Fruit fly (Drosophila melanogaster): ENCODE data around the gene jub.

jub gene

dm6 chrX:13819682-13820081, 10.4 kb downstream of the jub start (continued):
- TF ChIP-seq pb (GFP tag; optimal IDR thresholded peaks at IDR 0.05) (no peak), sens (GFP tag) (peak; percentile 9), CG10979 (tag; optimal IDR thresholded peaks at IDR 0.05) (no peak), CG3163 (GFP tag; optimal IDR thresholded peaks at IDR 0.05) (no peak), Dad (GFP tag; optimal IDR thresholded peaks at IDR 0.05) (no peak), Bgb (GFP tag; IDR thresholded peaks at IDR 0.05; ENCODE audit: partially characterized antibody) (no peak), Elba2 (GFP tag; optimal IDR thresholded peaks at IDR 0.05) (no peak), kni (GFP tag; optimal IDR thresholded peaks at IDR 0.05) (peak; percentile 5), Blimp-1 (GFP tag; optimal IDR thresholded peaks at IDR 0.05) (peak; percentile 97)

- TF ChIP-seq hth (optimal IDR thresholded peaks at IDR 0.05) (no peak), CG13287 (GFP tag; IDR thresholded peaks at IDR 0.05; ENCODE audit: partially characterized antibody) (no peak), CG13296 (GFP tag; optimal IDR thresholded peaks at IDR 0.05) (no peak), dimm (GFP tag; IDR thresholded peaks at IDR 0.05) (no peak), crp (GFP tag; optimal IDR thresholded peaks at IDR 0.05) (no peak), ranshi (GFP tag; IDR thresholded peaks at IDR 0.05) (no peak), ato (GFP tag; IDR thresholded peaks at IDR 0.05; ENCODE audit: partially characterized antibody) (no peak), Taf1 (GFP tag; IDR thresholded peaks at IDR 0.05) (no peak), CG8089 (GFP tag; optimal IDR thresholded peaks at IDR 0.05) (no peak), dmrt99B (tag; optimal IDR thresholded peaks at IDR 0.05) (no peak), org-1 (GFP tag; optimal IDR thresholded peaks at IDR 0.05) (no peak), ATbp (GFP tag; optimal IDR thresholded peaks at IDR 0.05) (no peak), gsb (GFP tag; IDR thresholded peaks at IDR 0.05) (no peak), Adf1 (GFP tag; IDR thresholded peaks at IDR 0.05) (no peak), CG8944 (GFP tag; optimal IDR thresholded peaks at IDR 0.05) (no peak), CG32767 (GFP tag; IDR thresholded peaks at IDR 0.05) (no peak), CG10959 (GFP tag; IDR thresholded peaks at IDR 0.05) (no peak), CG10274 (GFP tag; optimal IDR thresholded peaks at IDR 0.05) (no peak)
Observed at dm6 chrX:13818841-13819240, 11.3 kb downstream of the jub start.

- no peak for TF ChIP-seq CG14965 (GFP tag; optimal IDR thresholded peaks at IDR 0.05; ENCODE audit: borderline replicate concordance)
- TF ChIP-seq dysf (GFP tag; IDR thresholded peaks at IDR 0.05), result no peak
- no peak for TF ChIP-seq ham (GFP tag; IDR thresholded peaks at IDR 0.05)
- TF ChIP-seq Deaf1 (tag; optimal IDR thresholded peaks at IDR 0.05), result no peak
- no peak for TF ChIP-seq E2f2 (GFP tag; IDR thresholded peaks at IDR 0.05)
- no peak for TF ChIP-seq CG3281 (GFP tag; optimal IDR thresholded peaks at IDR 0.05)
- peak; percentile 38; the same call in 1 of the 2 replicates for TF ChIP-seq GATAe (GFP tag; conservative IDR thresholded peaks at IDR 0.05)
- no peak for TF ChIP-seq Mad (GFP tag; optimal IDR thresholded peaks at IDR 0.05)
- TF ChIP-seq Oaz (GFP tag; IDR thresholded peaks at IDR 0.05), result no peak
- no peak for TF ChIP-seq CG8089 (GFP tag; optimal IDR thresholded peaks at IDR 0.05)
- TF ChIP-seq Atf3 (GFP tag; optimal IDR thresholded peaks at IDR 0.05), result no peak
- no peak for TF ChIP-seq Six4 (GFP tag; optimal IDR thresholded peaks at IDR 0.05)
- TF ChIP-seq CG8478 (optimal IDR thresholded peaks at IDR 0.05), result no peak
- TF ChIP-seq Dfd (GFP tag; optimal IDR thresholded peaks at IDR 0.05), result no peak
- no peak for TF ChIP-seq CG6791 (GFP tag; IDR thresholded peaks at IDR 0.05; ENCODE audit: partially characterized antibody)
- TF ChIP-seq Elba2 (GFP tag; optimal IDR thresholded peaks at IDR 0.05), result no peak
- no peak for TF ChIP-seq CG5180 (GFP tag; optimal IDR thresholded peaks at IDR 0.05)
- no peak for TF ChIP-seq CG11085 (GFP tag; IDR thresholded peaks at IDR 0.05)
- TF ChIP-seq aop (GFP tag; IDR thresholded peaks at IDR 0.05), result no peak
- no peak for TF ChIP-seq Dip3 (GFP tag; optimal IDR thresholded peaks at IDR 0.05)
- TF ChIP-seq lilli (GFP tag; optimal IDR thresholded peaks at IDR 0.05), result no peak
- no peak for TF ChIP-seq CG11696 (GFP tag; IDR thresholded peaks at IDR 0.05)
- no peak for TF ChIP-seq CG2116 (GFP tag; optimal IDR thresholded peaks at IDR 0.05)
- peak in 1 of 2 experiments; percentile 57 for TF ChIP-seq Pdp1 (GFP tag; optimal IDR thresholded peaks at IDR 0.05)
- TF ChIP-seq CG11093 (GFP tag; IDR thresholded peaks at IDR 0.05), result no peak
- no peak for TF ChIP-seq Hr3 (GFP tag; optimal IDR thresholded peaks at IDR 0.05)
- TF ChIP-seq mirr (GFP tag; optimal IDR thresholded peaks at IDR 0.05), result peak; percentile 8
Observed at dm6 chrX:13818172-13818472, 12.0 kb downstream of the jub start.

Data from whole organism, embryonic.